Fruit fly (Drosophila melanogaster) whole organism, wandering third instar larva: ENCODE measurements around the gene CG14839.

ENCODE experiments used
- Abd-B ChIP-seq: fragments of >200 bp; optimal IDR thresholded peaks from 2 replicates; lab custom pipeline; 2017; ENCODE audit warnings: missing biosample characterization, missing genetic modification characterization
- CG32264 ChIP-seq: fragments of 200-800 bp; sonication (Bioruptor generic); optimal IDR thresholded peaks from 2 replicates; lab custom pipeline; 2016; ENCODE audit warnings: missing biosample characterization, missing genetic modification characterization
- CG9705 ChIP-seq: fragments of 200-800 bp; sonication (Bioruptor generic); optimal IDR thresholded peaks from 2 replicates; lab custom pipeline; 2018; ENCODE audit warnings: missing biosample characterization, mild to moderate bottlenecking, missing genetic modification characterization
- CrebA ChIP-seq: fragments of 200-800 bp; sonication (Bioruptor generic); optimal IDR thresholded peaks from 2 replicates; lab custom pipeline; 2016; ENCODE audit warnings: missing biosample characterization, mild to moderate bottlenecking, missing genetic modification characterization, borderline replicate concordance
- Dfd ChIP-seq: fragments of >200 bp; optimal IDR thresholded peaks from 2 replicates; lab custom pipeline; 2017; ENCODE audit warnings: missing biosample characterization, missing genetic modification characterization
- Dif ChIP-seq: fragments of 200-275, 200-300 bp; sonication (Bioruptor generic); optimal IDR thresholded peaks from 2 replicates; lab custom pipeline; 2018; ENCODE audit warnings: missing biosample characterization, missing genetic modification characterization; ENCODE audit not compliant: partially characterized antibody
- GATAd ChIP-seq: sonication (Bioruptor generic); optimal IDR thresholded peaks from 2 replicates; lab custom pipeline; 2016; ENCODE audit warnings: missing biosample characterization, missing genetic modification characterization
- HLH106 ChIP-seq: fragments of 200-800 bp; optimal IDR thresholded peaks from 3 replicates; lab custom pipeline; 2019; ENCODE audit warnings: missing biosample characterization, mild to moderate bottlenecking, missing genetic modification characterization, moderate library complexity
- Hnf4 ChIP-seq: fragments of 200-800 bp; sonication (Bioruptor generic); optimal IDR thresholded peaks from 2 replicates; lab custom pipeline; 2016; ENCODE audit warnings: missing biosample characterization, mild to moderate bottlenecking, missing genetic modification characterization
- Hr78 ChIP-seq: fragments of >200 bp; optimal IDR thresholded peaks from 2 replicates; lab custom pipeline; 2017; ENCODE audit warnings: missing biosample characterization, missing genetic modification characterization
- Hr83 ChIP-seq: fragments of 200-300 bp; sonication (Bioruptor generic); optimal IDR thresholded peaks from 2 replicates; lab custom pipeline; 2016; ENCODE audit warnings: missing biosample characterization, mild to moderate bottlenecking, missing genetic modification characterization, moderate library complexity; ENCODE audit not compliant: poor library complexity, severe bottlenecking
- Jra ChIP-seq: sonication (Bioruptor generic); optimal IDR thresholded peaks from 2 replicates; lab custom pipeline; 2016; ENCODE audit warnings: missing biosample characterization, missing genetic modification characterization
- Mio ChIP-seq: sonication (Bioruptor generic); optimal IDR thresholded peaks from 2 replicates; lab custom pipeline; 2016; ENCODE audit warnings: missing biosample characterization, missing genetic modification characterization
- Myc ChIP-seq: fragments of >200 bp; optimal IDR thresholded peaks from 2 replicates; lab custom pipeline; 2017
- N ChIP-seq: fragments of >200 bp; optimal IDR thresholded peaks from 2 replicates; lab custom pipeline; 2018; ENCODE audit warnings: missing biosample characterization, missing external identifiers, missing genetic modification characterization
- OdsH ChIP-seq: fragments of 200-800 bp; sonication (Bioruptor generic); optimal IDR thresholded peaks from 2 replicates; lab custom pipeline; 2016; ENCODE audit warnings: missing biosample characterization, mild to moderate bottlenecking, missing genetic modification characterization
- Rel ChIP-seq, 2 experiments: fragments of 200-800 bp; sonication (Bioruptor generic) in 1 of 2; optimal IDR thresholded peaks; 2 replicates in 1 of 2; 3 replicates in 1 of 2; lab custom pipeline; 2016 to 2019; ENCODE audit warnings: mild to moderate bottlenecking in 2 of 2, missing biosample characterization in 2 of 2, missing genetic modification characterization in 2 of 2, moderate library complexity in 1 of 2
- Sp1 ChIP-seq: fragments of 200-800 bp; sonication (Bioruptor generic); optimal IDR thresholded peaks from 3 replicates; lab custom pipeline; 2019; ENCODE audit warnings: missing biosample characterization, mild to moderate bottlenecking, missing genetic modification characterization, moderate library complexity
- Vsx2 ChIP-seq: fragments of 200-300, 225-300 bp; sonication (Bioruptor generic); optimal IDR thresholded peaks from 2 replicates; lab custom pipeline; 2018; ENCODE audit warnings: missing biosample characterization, missing genetic modification characterization; ENCODE audit not compliant: partially characterized antibody
- br ChIP-seq: fragments of 200-800 bp; sonication (Bioruptor generic); optimal IDR thresholded peaks from 2 replicates; lab custom pipeline; 2016; ENCODE audit warnings: missing biosample characterization, missing genetic modification characterization
- brk ChIP-seq: fragments of 200-800 bp; sonication (Bioruptor generic); optimal IDR thresholded peaks from 2 replicates; lab custom pipeline; 2016; ENCODE audit warnings: missing biosample characterization, mild to moderate bottlenecking, missing genetic modification characterization
- dl ChIP-seq, 2 experiments: fragments of 175-275, 200-275 bp in 1 of 2; fragments of 200-275 bp in 1 of 2; sonication (Bioruptor generic); optimal IDR thresholded peaks; lab custom pipeline; 2018; ENCODE audit warnings: mild to moderate bottlenecking in 2 of 2, missing biosample characterization in 2 of 2, missing genetic modification characterization in 2 of 2, moderate library complexity in 2 of 2; ENCODE audit not compliant: partially characterized antibody in 2 of 2, insufficient read depth in 1 of 2
- dmrt93B ChIP-seq: fragments of 200-800 bp; sonication (Bioruptor generic); optimal IDR thresholded peaks from 2 replicates; lab custom pipeline; 2018; ENCODE audit warnings: missing biosample characterization, mild to moderate bottlenecking, missing genetic modification characterization
- dsf ChIP-seq: sonication (Bioruptor generic); optimal IDR thresholded peaks from 2 replicates; lab custom pipeline; 2016; ENCODE audit warnings: missing biosample characterization, missing genetic modification characterization, borderline replicate concordance
- ey ChIP-seq: fragments of 200-800 bp; sonication (Bioruptor generic); optimal IDR thresholded peaks from 2 replicates; lab custom pipeline; 2016; ENCODE audit warnings: missing biosample characterization, missing genetic modification characterization
- foxo ChIP-seq, 2 experiments: fragments of 200-800 bp; sonication (Bioruptor generic); optimal IDR thresholded peaks; 2 replicates in 1 of 2; 3 replicates in 1 of 2; lab custom pipeline; 2016 to 2017; ENCODE audit warnings: missing biosample characterization in 2 of 2, missing genetic modification characterization in 2 of 2
- fru ChIP-seq: fragments of 200-800 bp; sonication (Bioruptor generic); optimal IDR thresholded peaks from 3 replicates; lab custom pipeline; 2016; ENCODE audit warnings: missing biosample characterization, mild to moderate bottlenecking, missing genetic modification characterization
- h ChIP-seq: fragments of 200-800 bp; sonication (Bioruptor generic); optimal IDR thresholded peaks from 3 replicates; lab custom pipeline; 2016; ENCODE audit warnings: missing biosample characterization, mild to moderate bottlenecking, missing genetic modification characterization
- jim ChIP-seq: fragments of 175-275, 200-325 bp; sonication (Bioruptor generic); optimal IDR thresholded peaks from 2 replicates; lab custom pipeline; 2016; ENCODE audit warnings: missing biosample characterization, mild to moderate bottlenecking, missing genetic modification characterization
- lola ChIP-seq: fragments of >200 bp; optimal IDR thresholded peaks from 2 replicates; lab custom pipeline; 2017; ENCODE audit warnings: missing biosample characterization, missing genetic modification characterization
- pan ChIP-seq: fragments of >200 bp; optimal IDR thresholded peaks from 2 replicates; lab custom pipeline; 2017
- psq ChIP-seq: fragments of 200-800 bp; sonication (Bioruptor generic); optimal IDR thresholded peaks from 3 replicates; lab custom pipeline; 2017; ENCODE audit warnings: missing biosample characterization, mild to moderate bottlenecking, missing genetic modification characterization, moderate library complexity
- rgr ChIP-seq: fragments of 200-800 bp; sonication (Bioruptor generic); optimal IDR thresholded peaks from 3 replicates; lab custom pipeline; 2016; ENCODE audit warnings: missing biosample characterization, mild to moderate bottlenecking, missing genetic modification characterization
- sage ChIP-seq: fragments of 200-800 bp; sonication (Bioruptor generic); optimal IDR thresholded peaks from 2 replicates; lab custom pipeline; 2016; ENCODE audit warnings: missing biosample characterization, mild to moderate bottlenecking, missing genetic modification characterization
- sv ChIP-seq: fragments of 200-800 bp; sonication (Bioruptor generic); optimal IDR thresholded peaks from 3 replicates; lab custom pipeline; 2016; ENCODE audit warnings: missing biosample characterization, missing genetic modification characterization
- tai ChIP-seq: sonication (Bioruptor generic); optimal IDR thresholded peaks from 2 replicates; lab custom pipeline; 2016; ENCODE audit warnings: missing biosample characterization, missing genetic modification characterization
- usp ChIP-seq: fragments of >200 bp; optimal IDR thresholded peaks from 2 replicates; lab custom pipeline; 2017; ENCODE audit warnings: missing biosample characterization, missing genetic modification characterization
- woc ChIP-seq: sonication (Bioruptor generic); optimal IDR thresholded peaks from 2 replicates; lab custom pipeline; 2016; ENCODE audit warnings: missing biosample characterization, mild to moderate bottlenecking, missing genetic modification characterization

The CG14839 gene

dm6 chr3R:14275519-14276172 is 13.5 kb downstream of the CG14839 start:
- TF ChIP-seq Hnf4 (GFP tag; lab: Kevin White, UChicago) = no peak
- no peak for TF ChIP-seq brk
- no peak for TF ChIP-seq br (GFP tag; lab: Kevin White, UChicago)
- TF ChIP-seq rgr (GFP tag; lab: Kevin White, UChicago) = no peak
- TF ChIP-seq Dif = peak; percentile 52
- no peak for TF ChIP-seq tai (GFP tag; lab: Kevin White, UChicago)
- peak; percentile 61 for TF ChIP-seq OdsH (GFP tag; lab: Kevin White, UChicago)
- TF ChIP-seq usp (GFP tag; lab: Kevin White, UChicago) = no peak
- TF ChIP-seq CrebA (GFP tag; lab: Kevin White, UChicago) = no peak
- TF ChIP-seq Myc (lab: Kevin White, UChicago) = no peak
- TF ChIP-seq Dfd (GFP tag; lab: Kevin White, UChicago) = no peak
- TF ChIP-seq fru (GFP tag; lab: Kevin White, UChicago) = no peak
- no peak for TF ChIP-seq ey
- TF ChIP-seq CG32264 (GFP tag; lab: Kevin White, UChicago) = no peak
- TF ChIP-seq sage (GFP tag; lab: Kevin White, UChicago) = no peak
- no peak for TF ChIP-seq woc (GFP tag; lab: Kevin White, UChicago)
- peak; percentile 0 for TF ChIP-seq dmrt93B (GFP tag; lab: Kevin White, UChicago)
- TF ChIP-seq CG9705 (GFP tag; lab: Kevin White, UChicago) = no peak
- no peak for TF ChIP-seq h (GFP tag; lab: Kevin White, UChicago)
- TF ChIP-seq Mio = no peak
- no peak for TF ChIP-seq Hr78 (GFP tag; lab: Kevin White, UChicago)
- TF ChIP-seq Rel (GFP tag; optimal IDR thresholded peaks at IDR 0.05; lab: Kevin White, UChicago) = no peak
- no peak for TF ChIP-seq Rel (tag; optimal IDR thresholded peaks at IDR 0.05; lab: Kevin White, UChicago)
- TF ChIP-seq sv = no peak
- TF ChIP-seq Sp1 (GFP tag; lab: Kevin White, UChicago) = peak; percentile 74
- no peak for TF ChIP-seq Abd-B
- TF ChIP-seq jim (GFP tag; lab: Kevin White, UChicago) = no peak
- TF ChIP-seq dl (GFP tag; optimal IDR thresholded peaks at IDR 0.05; lab: Kevin White, UChicago; ENCODE audit: insufficient read depth in 1 of 2, partially characterized antibody in 2 of 2) = no peak
- no peak for TF ChIP-seq N
- peak; percentile 64 for TF ChIP-seq psq (GFP tag; lab: Kevin White, UChicago)
- peak; percentile 49 for TF ChIP-seq HLH106 (tag; lab: Kevin White, UChicago)
- peak; percentile 92 for TF ChIP-seq Vsx2 (GFP tag; lab: Kevin White, UChicago)
- TF ChIP-seq pan (lab: Kevin White, UChicago) = no peak
- TF ChIP-seq Hr83 (GFP tag; lab: Kevin White, UChicago) = no peak
- no peak for TF ChIP-seq Jra (GFP tag; lab: Kevin White, UChicago)
- TF ChIP-seq foxo (GFP tag; optimal IDR thresholded peaks at IDR 0.05; lab: Kevin White, UChicago) = peak in 1 of 2 experiments; percentile 59
- TF ChIP-seq GATAd = no peak
- TF ChIP-seq lola (GFP tag; lab: Kevin White, UChicago) = no peak
- TF ChIP-seq dsf = no peak

- TF ChIP-seq fru (GFP tag; lab: Kevin White, UChicago) = peak; percentile 91
- peak; percentile 93 for TF ChIP-seq psq (GFP tag; lab: Kevin White, UChicago)
- peak; percentile 95 for TF ChIP-seq OdsH (GFP tag; lab: Kevin White, UChicago)
- peak; percentile 95 for TF ChIP-seq rgr (GFP tag; lab: Kevin White, UChicago)
- TF ChIP-seq foxo (GFP tag; optimal IDR thresholded peaks at IDR 0.05; lab: Kevin White, UChicago) = peak; percentile 58 to 96
- no peak for TF ChIP-seq Hr78 (GFP tag; lab: Kevin White, UChicago)
- TF ChIP-seq Hnf4 (GFP tag; lab: Kevin White, UChicago) = peak; percentile 92
- TF ChIP-seq Dfd (GFP tag; lab: Kevin White, UChicago) = no peak
- peak; percentile 96 for TF ChIP-seq h (GFP tag; lab: Kevin White, UChicago)
- peak; percentile 97 for TF ChIP-seq HLH106 (tag; lab: Kevin White, UChicago)
- TF ChIP-seq CG32264 (GFP tag; lab: Kevin White, UChicago) = peak; percentile 65
- no peak for TF ChIP-seq Hr83 (GFP tag; lab: Kevin White, UChicago)
- peak; percentile 92 for TF ChIP-seq CrebA (GFP tag; lab: Kevin White, UChicago)
- TF ChIP-seq Dif = no peak
- no peak for TF ChIP-seq lola (GFP tag; lab: Kevin White, UChicago)
- TF ChIP-seq Mio = no peak
- peak; percentile 94 for TF ChIP-seq Rel (GFP tag; optimal IDR thresholded peaks at IDR 0.05; lab: Kevin White, UChicago)
- TF ChIP-seq Rel (tag; optimal IDR thresholded peaks at IDR 0.05; lab: Kevin White, UChicago) = peak; percentile 87
- TF ChIP-seq brk = peak; percentile 96
- TF ChIP-seq usp (GFP tag; lab: Kevin White, UChicago) = no peak
- TF ChIP-seq Vsx2 (GFP tag; lab: Kevin White, UChicago) = no peak
- peak; percentile 98 for TF ChIP-seq Sp1 (GFP tag; lab: Kevin White, UChicago)
- TF ChIP-seq jim (GFP tag; lab: Kevin White, UChicago) = no peak
- peak; percentile 74 for TF ChIP-seq dsf
- TF ChIP-seq GATAd = peak; percentile 59
- peak; percentile 93 for TF ChIP-seq sage (GFP tag; lab: Kevin White, UChicago)
- TF ChIP-seq dmrt93B (GFP tag; lab: Kevin White, UChicago) = peak; percentile 82
- peak; percentile 85 for TF ChIP-seq ey
- peak in 1 of 2 experiments; percentile 20 for TF ChIP-seq dl (GFP tag; optimal IDR thresholded peaks at IDR 0.05; lab: Kevin White, UChicago; ENCODE audit: insufficient read depth in 1 of 2, partially characterized antibody in 2 of 2)
- TF ChIP-seq pan (lab: Kevin White, UChicago) = no peak
- TF ChIP-seq tai (GFP tag; lab: Kevin White, UChicago) = no peak
- peak; percentile 90 for TF ChIP-seq br (GFP tag; lab: Kevin White, UChicago)
- no peak for TF ChIP-seq Abd-B
- TF ChIP-seq Jra (GFP tag; lab: Kevin White, UChicago) = peak; percentile 82
- peak; percentile 94 for TF ChIP-seq CG9705 (GFP tag; lab: Kevin White, UChicago)
- TF ChIP-seq Myc (lab: Kevin White, UChicago) = no peak
- no peak for TF ChIP-seq N
- TF ChIP-seq woc (GFP tag; lab: Kevin White, UChicago) = peak; percentile 86
- peak; percentile 62 for TF ChIP-seq sv
Measured at dm6 chr3R:14277894-14278522, 15.8 kb downstream of the CG14839 start.
